Worm (Caenorhabditis elegans) whole organism, L3 larva: ENCODE measurements around the gene cest-12.

Source experiments
- R02D3.7 ChIP-seq: fragments of 150-350 bp; optimal IDR thresholded peaks from 2 replicates; lab custom pipeline; 2014; ENCODE audit warnings: missing biosample characterization, missing genetic modification characterization
- ZK546.5 ChIP-seq: sonication (generic microtip); optimal IDR thresholded peaks from 2 replicates; lab custom pipeline; 2017; ENCODE audit warnings: missing biosample characterization, missing genetic modification characterization
- aly-2 ChIP-seq: fragments of 150-350 bp; optimal IDR thresholded peaks from 2 replicates; lab custom pipeline; 2014; ENCODE audit warnings: missing biosample characterization, missing genetic modification characterization
- ama-1 ChIP-seq: fragments of 150-350 bp; optimal IDR thresholded peaks from 2 replicates; lab custom pipeline; 2018
- ceh-28 ChIP-seq: fragments of 150-350 bp; optimal IDR thresholded peaks from 2 replicates; lab custom pipeline; 2014; ENCODE audit warnings: missing biosample characterization, missing genetic modification reagents, missing genetic modification characterization
- ceh-82 ChIP-seq: fragments of 150-350 bp; optimal IDR thresholded peaks from 2 replicates; lab custom pipeline; 2014; ENCODE audit warnings: missing biosample characterization, missing genetic modification characterization
- ceh-9 ChIP-seq: sonication (generic microtip); optimal IDR thresholded peaks from 2 replicates; lab custom pipeline; 2018; ENCODE audit warnings: missing biosample characterization, missing genetic modification characterization
- egl-5 ChIP-seq: fragments of 150-350 bp; optimal IDR thresholded peaks from 2 replicates; lab custom pipeline; 2017; ENCODE audit warnings: missing biosample characterization, missing genetic modification reagents, missing genetic modification characterization, inconsistent platforms
- elt-1 ChIP-seq: fragments of 150-350 bp; optimal IDR thresholded peaks from 2 replicates; lab custom pipeline; 2014; ENCODE audit warnings: missing biosample characterization, missing genetic modification characterization
- elt-2 ChIP-seq: sonication (generic microtip); optimal IDR thresholded peaks from 2 replicates; lab custom pipeline; 2016; ENCODE audit warnings: missing genetic modification reagents, mild to moderate bottlenecking, missing genetic modification characterization, missing compliant biosample characterization
- elt-3 ChIP-seq, 3 experiments: fragments of 150-350 bp in 1 of 3; sonication (generic microtip) in 2 of 3; optimal IDR thresholded peaks; 2 replicates in 2 of 3; 4 replicates in 1 of 3; lab custom pipeline; 2014 to 2017; ENCODE audit warnings: missing biosample characterization in 3 of 3, missing genetic modification characterization in 3 of 3
- fkh-10 ChIP-seq: sonication (generic microtip); optimal IDR thresholded peaks from 2 replicates; lab custom pipeline; 2017; ENCODE audit warnings: missing biosample characterization, missing genetic modification reagents, missing genetic modification characterization
- fkh-2 ChIP-seq: fragments of 150-350 bp; optimal IDR thresholded peaks from 2 replicates; lab custom pipeline; 2014; ENCODE audit warnings: missing biosample characterization, missing genetic modification reagents, missing genetic modification characterization
- hmg-11 ChIP-seq: sonication (generic microtip); optimal IDR thresholded peaks from 2 replicates; lab custom pipeline; 2016; ENCODE audit warnings: missing genetic modification characterization, missing compliant biosample characterization
- lin-39 ChIP-seq: fragments of 150-350 bp; optimal IDR thresholded peaks from 2 replicates; lab custom pipeline; 2018; ENCODE audit warnings: missing biosample characterization, missing genetic modification reagents, missing genetic modification characterization
- lsy-12 ChIP-seq: sonication (generic microtip); optimal IDR thresholded peaks from 2 replicates; lab custom pipeline; 2016; ENCODE audit warnings: mild to moderate bottlenecking, missing genetic modification characterization, missing compliant biosample characterization
- mdl-1 ChIP-seq: fragments of 150-350 bp; optimal IDR thresholded peaks from 2 replicates; lab custom pipeline; 2014; ENCODE audit warnings: missing biosample characterization, missing genetic modification characterization
- mml-1 ChIP-seq: fragments of 150-350 bp; sonication (generic microtip); optimal IDR thresholded peaks from 3 replicates; lab custom pipeline; 2014; ENCODE audit warnings: missing biosample characterization, missing genetic modification characterization
- nfya-1 ChIP-seq: sonication (generic microtip); optimal IDR thresholded peaks from 2 replicates; lab custom pipeline; 2017; ENCODE audit warnings: missing genetic modification characterization, mild to moderate bottlenecking, missing compliant biosample characterization, antibody characterized with exemption, moderate library complexity; ENCODE audit not compliant: insufficient read depth
- nhr-23 ChIP-seq: fragments of 150-350 bp; optimal IDR thresholded peaks from 2 replicates; lab custom pipeline; 2014; ENCODE audit warnings: missing biosample characterization, missing genetic modification reagents, missing genetic modification characterization
- nhr-25 ChIP-seq: sonication (generic microtip); optimal IDR thresholded peaks from 2 replicates; lab custom pipeline; 2017; ENCODE audit warnings: missing biosample characterization, missing genetic modification characterization
- nhr-28 ChIP-seq: fragments of 150-350 bp; optimal IDR thresholded peaks from 2 replicates; lab custom pipeline; 2014; ENCODE audit warnings: missing biosample characterization, missing genetic modification characterization
- nhr-67 ChIP-seq: fragments of 150-350 bp; optimal IDR thresholded peaks from 2 replicates; lab custom pipeline; 2014; ENCODE audit warnings: missing biosample characterization, missing genetic modification characterization
- nhr-76 ChIP-seq: fragments of 150-350 bp; sonication (generic microtip); optimal IDR thresholded peaks from 5 replicates; lab custom pipeline; 2014; ENCODE audit warnings: missing biosample characterization, missing genetic modification characterization
- pha-4 ChIP-seq: fragments of 150-350 bp; optimal IDR thresholded peaks from 2 replicates; lab custom pipeline; 2014; ENCODE audit warnings: missing biosample characterization, missing genetic modification reagents, missing genetic modification characterization
- pqm-1 ChIP-seq: fragments of 150-350 bp; optimal IDR thresholded peaks from 2 replicates; lab custom pipeline; 2017; ENCODE audit warnings: missing biosample characterization, missing genetic modification characterization, inconsistent platforms
- skn-1 ChIP-seq: fragments of 150-350 bp; optimal IDR thresholded peaks from 2 replicates; lab custom pipeline; 2014; ENCODE audit warnings: missing biosample characterization, missing genetic modification characterization
- tbx-2 ChIP-seq: sonication (generic microtip); optimal IDR thresholded peaks from 2 replicates; lab custom pipeline; 2016; ENCODE audit warnings: mild to moderate bottlenecking, missing genetic modification characterization, missing compliant biosample characterization
- unc-39 ChIP-seq: sonication (generic microtip); optimal IDR thresholded peaks from 4 replicates; lab custom pipeline; 2017; ENCODE audit warnings: missing biosample characterization, missing genetic modification characterization
- ztf-4 ChIP-seq: fragments of 150-350 bp; optimal IDR thresholded peaks from 2 replicates; lab custom pipeline; 2014; ENCODE audit warnings: missing biosample characterization, missing genetic modification characterization

cest-12 gene

ce11 chrIII:12143792-12144191 lies 36.5 kb upstream of the cest-12 start:
- TF ChIP-seq ztf-4 (tag; lab: Kevin White, UChicago): no peak

- peak; percentile 83 for TF ChIP-seq nhr-23 (tag; lab: Kevin White, UChicago)
- TF ChIP-seq nfya-1 (tag; lab: Kevin White, UChicago): peak; percentile 89
- TF ChIP-seq ceh-82 (tag; lab: Kevin White, UChicago): no peak
- no peak for TF ChIP-seq ZK546.5 (tag; lab: Kevin White, UChicago)
Measured at ce11 chrIII:12142419-12143107, 35.2 kb upstream of the cest-12 start.

DNA sequence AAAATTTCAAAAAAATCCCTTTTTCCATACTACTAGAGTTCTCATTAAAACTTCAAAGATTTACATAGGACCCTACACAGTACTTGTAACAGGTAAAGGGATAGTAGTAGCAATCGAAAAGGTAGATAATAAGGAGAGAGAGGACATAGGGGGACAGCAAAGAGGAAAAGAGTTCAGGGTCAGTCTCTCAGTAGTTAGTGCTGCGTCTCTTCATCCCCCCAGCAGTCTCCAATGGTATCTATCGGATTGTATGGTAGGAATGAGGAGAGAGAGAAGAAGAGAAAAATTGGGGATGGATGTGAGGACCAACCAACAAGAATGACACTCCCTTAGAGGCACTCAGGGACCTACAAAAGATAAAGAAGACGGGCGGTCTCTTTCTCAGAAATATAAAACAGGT lies 32.1 kb upstream of the cest-12 start:
- TF ChIP-seq nhr-25 (tag; lab: Kevin White, UChicago): peak; percentile 31
- TF ChIP-seq fkh-2 (tag; lab: Kevin White, UChicago): no peak

- TF ChIP-seq nhr-28 (tag; lab: Kevin White, UChicago): no peak
- no peak for TF ChIP-seq nhr-25 (tag; lab: Kevin White, UChicago)
- no peak for TF ChIP-seq skn-1 (tag; lab: Kevin White, UChicago)
- peak; percentile 68 for TF ChIP-seq elt-2
- no peak for TF ChIP-seq lin-39 (tag; lab: Kevin White, UChicago)
- TF ChIP-seq pqm-1: peak; percentile 22
- TF ChIP-seq tbx-2 (tag; lab: Kevin White, UChicago): no peak
- no peak for TF ChIP-seq egl-5
- no peak for TF ChIP-seq R02D3.7 (tag; lab: Kevin White, UChicago)
- TF ChIP-seq lsy-12 (tag; lab: Kevin White, UChicago): no peak
- peak; percentile 32 for TF ChIP-seq pha-4 (tag; lab: Kevin White, UChicago)
- TF ChIP-seq elt-1 (tag; lab: Kevin White, UChicago): no peak
- TF ChIP-seq nfya-1 (tag; lab: Kevin White, UChicago): no peak
Measured at ce11 chrIII:12138235-12138634, 30.9 kb upstream of the cest-12 start.

ce11 chrIII:12137515-12137914 lies 30.2 kb upstream of the cest-12 start:
- no peak for TF ChIP-seq aly-2 (tag; lab: Kevin White, UChicago)
- no peak for TF ChIP-seq ZK546.5 (tag; lab: Kevin White, UChicago)
- no peak for TF ChIP-seq fkh-2 (tag; lab: Kevin White, UChicago)
- TF ChIP-seq nfya-1 (tag; lab: Kevin White, UChicago): peak; percentile 98
- TF ChIP-seq lin-39 (tag; lab: Kevin White, UChicago): no peak
- TF ChIP-seq ceh-82 (tag; lab: Kevin White, UChicago): no peak
- no peak for TF ChIP-seq nhr-23 (tag; lab: Kevin White, UChicago)

- TF ChIP-seq nhr-25 (tag; lab: Kevin White, UChicago) (no peak), mml-1 (no peak), ceh-9 (tag; lab: Kevin White, UChicago) (no peak), fkh-2 (tag; lab: Kevin White, UChicago) (no peak), elt-3 (tag; optimal IDR thresholded peaks at IDR 0.05; lab: Kevin White, UChicago) (no peak), mdl-1 (tag; lab: Kevin White, UChicago) (no peak), hmg-11 (tag; lab: Kevin White, UChicago) (no peak), R02D3.7 (tag; lab: Kevin White, UChicago) (no peak), unc-39 (no peak), nhr-23 (tag; lab: Kevin White, UChicago) (no peak), nhr-67 (tag; lab: Kevin White, UChicago) (no peak), ama-1 (no peak), fkh-10 (GFP tag; lab: Kevin White, UChicago) (no peak), nhr-76 (tag; lab: Kevin White, UChicago) (no peak), ceh-28 (tag; lab: Kevin White, UChicago) (no peak), lin-39 (tag; lab: Kevin White, UChicago) (no peak), ceh-82 (tag; lab: Kevin White, UChicago) (no peak), ztf-4 (tag; lab: Kevin White, UChicago) (no peak)
Measured at ce11 chrIII:12137095-12137494, 29.8 kb upstream of the cest-12 start.
